Worm (Caenorhabditis elegans): ENCODE results near the gene vnut-1.

DNA sequence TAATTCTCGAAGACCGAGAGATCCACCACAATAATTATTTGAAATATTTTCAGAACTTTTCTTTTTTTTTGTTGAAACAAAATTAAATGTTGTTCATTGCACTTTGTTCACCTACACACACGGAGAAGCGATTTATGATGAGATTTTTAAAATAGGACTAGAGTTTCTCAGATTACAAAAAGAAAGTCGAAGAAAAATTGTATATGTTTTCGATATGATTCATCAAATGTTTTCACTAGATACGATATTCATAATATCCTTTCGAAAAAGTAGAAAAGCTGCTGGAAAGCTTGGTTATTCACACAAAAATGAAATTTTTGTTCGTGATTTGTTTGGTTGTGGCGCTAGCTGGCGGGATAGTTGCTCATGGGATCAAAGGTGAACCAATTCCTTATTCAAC lies 35.4 kb downstream of the vnut-1 start, which contains the start of gene F57C2.4:
- TF ChIP-seq lin-39 (tag; optimal IDR thresholded peaks at IDR 0.05) (no peak), hpl-2 (GFP tag; optimal IDR thresholded peaks at IDR 0.05) (no peak), ama-1 (optimal IDR thresholded peaks at IDR 0.05) (no peak), unc-130 (tag; optimal IDR thresholded peaks at IDR 0.05) (no peak), nhr-11 (tag; optimal IDR thresholded peaks at IDR 0.05) (no peak), pqm-1 (tag; optimal IDR thresholded peaks at IDR 0.05) (no peak), skn-1 (tag; optimal IDR thresholded peaks at IDR 0.05) (no peak), mep-1 (tag; optimal IDR thresholded peaks at IDR 0.05) (no peak), nhr-20 (tag; optimal IDR thresholded peaks at IDR 0.05) (no peak), pag-3 (tag; optimal IDR thresholded peaks at IDR 0.05; ENCODE audit: borderline replicate concordance, insufficient read depth) (no peak)
